Fruit fly (Drosophila melanogaster) whole organism, embryonic: ENCODE results near the gene Bet1.
A peak's percentile ranks its signal among the peaks of the same experiment; 100 is the strongest.

Source experiments
- BEAF-32 ChIP-seq: fragments of 200-800 bp; sonication (Bioruptor generic); optimal IDR thresholded peaks from 3 replicates; lab custom pipeline; 2017; ENCODE audit warnings: missing biosample characterization, missing genetic modification characterization, mild to moderate bottlenecking, moderate library complexity, missing genetic modification reagents
- Bgb ChIP-seq: fragments of 200-800 bp; sonication (Bioruptor generic); IDR thresholded peaks from 2 replicates; pipeline ENCODE4 v1.3.6; 2022; ENCODE audit warnings: missing biosample characterization, missing genetic modification characterization; ENCODE audit not compliant: partially characterized antibody
- Blimp-1 ChIP-seq: fragments of 200-800 bp; sonication (Bioruptor generic); optimal IDR thresholded peaks from 3 replicates; lab custom pipeline; 2018; ENCODE audit warnings: missing biosample characterization, missing genetic modification characterization, mild to moderate bottlenecking, moderate library complexity, missing genetic modification reagents
- CG1024 ChIP-seq: fragments of 200-800 bp; sonication (Bioruptor generic); IDR thresholded peaks from 2 replicates; pipeline ENCODE4 v1.3.6; 2022; ENCODE audit warnings: missing biosample characterization, missing genetic modification characterization
- CG11093 ChIP-seq: fragments of 200-800 bp; sonication (Bioruptor generic); IDR thresholded peaks from 3 replicates; pipeline ENCODE4 v1.3.6; 2022; ENCODE audit warnings: missing biosample characterization, missing genetic modification characterization
- CG14441 ChIP-seq: fragments of 200-800 bp; sonication (Bioruptor generic); IDR thresholded peaks from 2 replicates; pipeline ENCODE4 v1.3.6; 2022; ENCODE audit warnings: missing biosample characterization, missing genetic modification characterization
- CG18262 ChIP-seq: fragments of 200-800 bp; optimal IDR thresholded peaks from 3 replicates; lab custom pipeline; 2019; ENCODE audit warnings: missing biosample characterization, mild to moderate bottlenecking, missing genetic modification characterization, moderate library complexity
- CG2889 ChIP-seq: fragments of 200-800 bp; sonication (Bioruptor generic); IDR thresholded peaks from 3 replicates; pipeline ENCODE4 v1.3.6; 2022; ENCODE audit warnings: missing biosample characterization, missing genetic modification characterization
- CG3163 ChIP-seq: fragments of 200-800 bp; sonication (Bioruptor generic); optimal IDR thresholded peaks from 3 replicates; lab custom pipeline; 2016; ENCODE audit warnings: missing biosample characterization, missing genetic modification characterization
- CG32532 ChIP-seq: fragments of 200-800 bp; sonication (Bioruptor generic); IDR thresholded peaks from 2 replicates; pipeline ENCODE4 v1.3.6; 2022; ENCODE audit warnings: missing biosample characterization, missing genetic modification characterization
- CG32767 ChIP-seq: fragments of 200-800 bp; sonication (Bioruptor generic); IDR thresholded peaks from 2 replicates; pipeline ENCODE4 v1.3.6; 2022; ENCODE audit warnings: missing biosample characterization, missing genetic modification characterization
- CG34224 ChIP-seq: fragments of 200-800 bp; sonication (Bioruptor generic); IDR thresholded peaks from 3 replicates; pipeline ENCODE4 v1.3.6; 2022; ENCODE audit warnings: missing biosample characterization, missing genetic modification characterization; ENCODE audit not compliant: partially characterized antibody
- CG3838 ChIP-seq: fragments of 200-800 bp; sonication (Bioruptor generic); optimal IDR thresholded peaks from 3 replicates; lab custom pipeline; 2016; ENCODE audit warnings: missing biosample characterization, missing genetic modification characterization
- CG4707 ChIP-seq: fragments of 200-800 bp; sonication (Bioruptor generic); optimal IDR thresholded peaks from 2 replicates; lab custom pipeline; 2018; ENCODE audit warnings: missing biosample characterization, mild to moderate bottlenecking, missing genetic modification characterization, moderate library complexity
- CG7556 ChIP-seq: fragments of 200-800 bp; sonication (Bioruptor generic); optimal IDR thresholded peaks from 2 replicates; lab custom pipeline; 2017; ENCODE audit warnings: missing biosample characterization, mild to moderate bottlenecking, missing genetic modification characterization
- CG8089 ChIP-seq: fragments of 200-800 bp; sonication (Bioruptor generic); optimal IDR thresholded peaks from 3 replicates; lab custom pipeline; 2016; ENCODE audit warnings: missing biosample characterization, missing genetic modification characterization
- CG8388 ChIP-seq: fragments of 200-800 bp; sonication (Bioruptor generic); optimal IDR thresholded peaks from 2 replicates; lab custom pipeline; 2019; ENCODE audit warnings: missing biosample characterization, mild to moderate bottlenecking, missing genetic modification characterization, moderate library complexity
- CG8765 ChIP-seq: fragments of 200-800 bp; sonication (Bioruptor generic); IDR thresholded peaks from 2 replicates; pipeline ENCODE4 v1.3.6; 2022; ENCODE audit warnings: missing biosample characterization, missing genetic modification characterization
- CG9215 ChIP-seq: fragments of 200-800 bp; sonication (Bioruptor generic); IDR thresholded peaks from 2 replicates; pipeline ENCODE4 v1.3.6; 2022; ENCODE audit warnings: missing biosample characterization, missing genetic modification characterization
- CG9437 ChIP-seq: fragments of 200-800 bp; sonication (Bioruptor generic); optimal IDR thresholded peaks from 2 replicates; lab custom pipeline; 2018; ENCODE audit warnings: missing biosample characterization, mild to moderate bottlenecking, missing genetic modification characterization
- Dad ChIP-seq: fragments of 200-800 bp; sonication (Bioruptor generic); optimal IDR thresholded peaks from 3 replicates; lab custom pipeline; 2016; ENCODE audit warnings: missing biosample characterization, missing genetic modification characterization
- Dek ChIP-seq: fragments of 200-800 bp; sonication (Bioruptor generic); optimal IDR thresholded peaks from 3 replicates; lab custom pipeline; 2019; ENCODE audit warnings: missing biosample characterization, mild to moderate bottlenecking, missing genetic modification characterization, moderate library complexity
- Dll ChIP-seq: fragments of 200-800 bp; sonication (Bioruptor generic); IDR thresholded peaks from 4 replicates; pipeline ENCODE4 v1.3.6; 2022; ENCODE audit warnings: missing biosample characterization, missing genetic modification characterization; ENCODE audit not compliant: partially characterized antibody
- Eip74EF ChIP-seq, 2 experiments: fragments of 200-800 bp in 1 of 2; fragments of >200 bp in 1 of 2; sonication (Bioruptor generic) in 1 of 2; optimal IDR thresholded peaks; 2 replicates each; lab custom pipeline; 2017 to 2019; ENCODE audit warnings: missing biosample characterization in 2 of 2, missing genetic modification characterization in 2 of 2, mild to moderate bottlenecking in 1 of 2, moderate library complexity in 1 of 2
- Fer3 ChIP-seq: fragments of 200-800 bp; sonication (Bioruptor generic); optimal IDR thresholded peaks from 2 replicates; lab custom pipeline; 2018; ENCODE audit warnings: missing biosample characterization, mild to moderate bottlenecking, missing genetic modification characterization, moderate library complexity
- H15 ChIP-seq: fragments of 200-800 bp; sonication (Bioruptor generic); IDR thresholded peaks from 3 replicates; pipeline ENCODE4 v1.3.6; 2022; ENCODE audit warnings: missing biosample characterization, missing genetic modification characterization
- HLH3B ChIP-seq: fragments of 200-800 bp; sonication (Bioruptor generic); IDR thresholded peaks from 2 replicates; pipeline ENCODE4 v1.3.6; 2022; ENCODE audit warnings: missing biosample characterization, missing genetic modification characterization
- Hey ChIP-seq: fragments of 200-800 bp; sonication (Bioruptor generic); optimal IDR thresholded peaks from 3 replicates; lab custom pipeline; 2018; ENCODE audit warnings: missing biosample characterization, mild to moderate bottlenecking, missing genetic modification characterization
- Hr51 ChIP-seq, 2 experiments: fragments of 200-800 bp; sonication (Bioruptor generic); optimal IDR thresholded peaks; 2 replicates in 1 of 2; 3 replicates in 1 of 2; lab custom pipeline; 2016 to 2018; ENCODE audit warnings: missing biosample characterization in 2 of 2, missing genetic modification characterization in 2 of 2, mild to moderate bottlenecking in 1 of 2, moderate library complexity in 1 of 2
- MTF-1 ChIP-seq: fragments of 200-800 bp; sonication (Bioruptor generic); optimal IDR thresholded peaks from 2 replicates; lab custom pipeline; 2018; ENCODE audit warnings: missing biosample characterization, mild to moderate bottlenecking, missing genetic modification characterization, borderline replicate concordance
- Max ChIP-seq: fragments of 200-800 bp; sonication (Bioruptor generic); optimal IDR thresholded peaks from 2 replicates; lab custom pipeline; 2016; ENCODE audit warnings: missing biosample characterization, mild to moderate bottlenecking, missing genetic modification characterization
- NK7.1 ChIP-seq: fragments of 200-800 bp; sonication (Bioruptor generic); optimal IDR thresholded peaks from 3 replicates; lab custom pipeline; 2016; ENCODE audit warnings: missing biosample characterization, missing genetic modification characterization
- Rx ChIP-seq: fragments of 200-800 bp; sonication (Bioruptor generic); IDR thresholded peaks from 2 replicates; pipeline ENCODE4 v1.3.6; 2022; ENCODE audit warnings: missing biosample characterization, missing genetic modification characterization
- aop ChIP-seq: fragments of 200-800 bp; sonication (Bioruptor generic); IDR thresholded peaks from 2 replicates; pipeline ENCODE4 v1.3.6; 2022; ENCODE audit warnings: missing biosample characterization, missing genetic modification characterization
- ap ChIP-seq: fragments of 200-800 bp; sonication (Bioruptor generic); IDR thresholded peaks from 2 replicates; pipeline ENCODE4 v1.3.6; 2022; ENCODE audit warnings: missing biosample characterization, missing genetic modification characterization
- crc ChIP-seq: fragments of 200-800 bp; sonication (Bioruptor generic); optimal IDR thresholded peaks from 2 replicates; lab custom pipeline; 2016; ENCODE audit warnings: missing biosample characterization, missing genetic modification characterization
- ftz-f1 ChIP-seq: fragments of 200-800 bp; sonication (Bioruptor generic); optimal IDR thresholded peaks from 2 replicates; lab custom pipeline; 2016; ENCODE audit warnings: missing biosample characterization, missing genetic modification characterization
- grn ChIP-seq: fragments of 200-800 bp; sonication (Bioruptor generic); optimal IDR thresholded peaks from 3 replicates; lab custom pipeline; 2017; ENCODE audit warnings: missing biosample characterization, missing genetic modification characterization
- jumu ChIP-seq: fragments of 200-800 bp; sonication (Bioruptor generic); optimal IDR thresholded peaks from 3 replicates; lab custom pipeline; 2016; ENCODE audit warnings: missing biosample characterization, missing genetic modification characterization
- lbe ChIP-seq: fragments of 200-800 bp; sonication (Bioruptor generic); optimal IDR thresholded peaks from 2 replicates; lab custom pipeline; 2016; ENCODE audit warnings: missing biosample characterization, mild to moderate bottlenecking, missing genetic modification characterization
- lov ChIP-seq, 2 experiments: fragments of 200-800 bp in 1 of 2; fragments of >200 bp in 1 of 2; sonication (Bioruptor generic) in 1 of 2; IDR thresholded peaks in 1 of 2; optimal IDR thresholded peaks in 1 of 2; 2 replicates in 1 of 2; 3 replicates in 1 of 2; pipeline versions ENCODE4 v1.3.6 to Lab custom; 2017 to 2022; ENCODE audit warnings: missing biosample characterization in 1 of 2, missing genetic modification characterization in 1 of 2
- ro ChIP-seq: fragments of 200-800 bp; sonication (Bioruptor generic); IDR thresholded peaks from 2 replicates; pipeline ENCODE4 v1.3.6; 2022; ENCODE audit warnings: missing biosample characterization, missing genetic modification characterization
- schlank ChIP-seq: fragments of 200-800 bp; sonication (Bioruptor generic); optimal IDR thresholded peaks from 2 replicates; lab custom pipeline; 2018; ENCODE audit warnings: missing biosample characterization, mild to moderate bottlenecking, missing genetic modification characterization
- sens ChIP-seq: fragments of 200-800 bp; sonication (Bioruptor generic); peaks from one replicate; lab custom pipeline; 2016; ENCODE audit warnings: missing biosample characterization, missing genetic modification characterization
- sens-2 ChIP-seq: fragments of 200-800 bp; sonication (Bioruptor generic); IDR thresholded peaks from 2 replicates; pipeline ENCODE4 v1.3.6; 2022; ENCODE audit warnings: missing biosample characterization, missing genetic modification characterization
- sim ChIP-seq: fragments of 200-800 bp; sonication (Bioruptor generic); IDR thresholded peaks from 2 replicates; pipeline ENCODE4 v1.3.6; 2022; ENCODE audit warnings: missing biosample characterization, missing genetic modification characterization
- sisA ChIP-seq: fragments of 200-800 bp; sonication (Bioruptor generic); IDR thresholded peaks from 2 replicates; pipeline ENCODE4 v1.3.6; 2022; ENCODE audit warnings: missing biosample characterization, missing genetic modification characterization
- sob ChIP-seq: fragments of 200-800 bp; sonication (Bioruptor generic); IDR thresholded peaks from 2 replicates; pipeline ENCODE4 v1.3.6; 2022; ENCODE audit warnings: missing biosample characterization, missing genetic modification characterization
- sr ChIP-seq: fragments of 200-800 bp; sonication (Bioruptor generic); IDR thresholded peaks from 3 replicates; pipeline ENCODE4 v1.3.6; 2022; ENCODE audit warnings: missing biosample characterization, missing genetic modification characterization
- zen ChIP-seq: fragments of 200-800 bp; sonication (Bioruptor generic); optimal IDR thresholded peaks from 3 replicates; lab custom pipeline; 2018; ENCODE audit warnings: missing biosample characterization, mild to moderate bottlenecking, missing genetic modification characterization, moderate library complexity

Gene Bet1

dm6 chr3L:19264141-19264487 lies 2.9 kb downstream of the Bet1 start, which contains the start of gene Max (continued):
- TF ChIP-seq CG2889 (GFP tag; lab: Robert Waterston, UW), result peak; percentile 54; the same call in 1 of the 3 replicates
- TF ChIP-seq CG34224 (GFP tag; lab: Robert Waterston, UW), result no peak
- peak; percentile 76 for TF ChIP-seq H15 (GFP tag; lab: Robert Waterston, UW)
- TF ChIP-seq CG7556 (GFP tag; lab: Kevin White, UChicago), result peak; percentile 13
- no peak for TF ChIP-seq Hey (tag; lab: Kevin White, UChicago)
- TF ChIP-seq schlank (tag; lab: Kevin White, UChicago), result peak; percentile 41
- TF ChIP-seq Dad, result no peak
- TF ChIP-seq Eip74EF (GFP tag; optimal IDR thresholded peaks at IDR 0.05; lab: Kevin White, UChicago), result no peak
- 0 out of 2 replicates have a peak, but pooled peaks have one; percentile 20 for TF ChIP-seq sens-2 (GFP tag; lab: Robert Waterston, UW)
- TF ChIP-seq CG8388 (GFP tag; lab: Kevin White, UChicago), result peak; percentile 58
- TF ChIP-seq CG9215 (GFP tag; lab: Robert Waterston, UW), result peak; percentile 34
- no peak for TF ChIP-seq CG8089 (GFP tag; lab: Kevin White, UChicago)
- TF ChIP-seq Bgb, result no peak
- peak; percentile 92 for TF ChIP-seq Max (GFP tag; lab: Kevin White, UChicago)
- peak; percentile 77 for TF ChIP-seq sob
- no peak for TF ChIP-seq grn (GFP tag; lab: Kevin White, UChicago)
- TF ChIP-seq CG1024 (GFP tag; lab: Robert Waterston, UW), result peak; percentile 36; the same call in 1 of the 2 replicates
- no peak for TF ChIP-seq NK7.1 (GFP tag; lab: Kevin White, UChicago)
- TF ChIP-seq Rx (GFP tag; lab: Robert Waterston, UW), result peak; percentile 53
- TF ChIP-seq crc, result no peak
- 0 out of 3 replicates have a peak, but pooled peaks have one; percentile 32 for TF ChIP-seq CG11093 (GFP tag; lab: Robert Waterston, UW)
- peak; percentile 18; the same call in 1 of the 2 replicates for TF ChIP-seq aop (GFP tag; lab: Robert Waterston, UW)
- no peak for TF ChIP-seq ro (GFP tag; lab: Robert Waterston, UW)
- no peak for TF ChIP-seq CG4707 (GFP tag; lab: Kevin White, UChicago)
- no peak for TF ChIP-seq CG8765
- TF ChIP-seq sens (GFP tag; lab: Kevin White, UChicago), result peak; percentile 63
- TF ChIP-seq Blimp-1 (GFP tag; lab: Kevin White, UChicago), result peak; percentile 70
- TF ChIP-seq Dll, result 0 out of 4 replicates have a peak, but pooled peaks have one; percentile 39
- peak; percentile 42 for TF ChIP-seq sisA (GFP tag; lab: Robert Waterston, UW)
- TF ChIP-seq lbe (GFP tag; lab: Kevin White, UChicago), result peak; percentile 37
- peak; percentile 76 for TF ChIP-seq CG32767 (GFP tag; lab: Robert Waterston, UW)
- TF ChIP-seq Hr51 (GFP tag; optimal IDR thresholded peaks at IDR 0.05; lab: Kevin White, UChicago), result peak in 1 of 2 experiments; percentile 82
- TF ChIP-seq ap (GFP tag; lab: Robert Waterston, UW), result peak; percentile 48
- TF ChIP-seq Dek (tag; lab: Kevin White, UChicago), result peak; percentile 66
- TF ChIP-seq Fer3 (tag; lab: Kevin White, UChicago), result peak; percentile 74
- peak; percentile 12 for TF ChIP-seq ftz-f1 (GFP tag; lab: Kevin White, UChicago)
- no peak for TF ChIP-seq CG3163 (GFP tag; lab: Kevin White, UChicago)
- TF ChIP-seq BEAF-32 (GFP tag; lab: Kevin White, UChicago), result peak; percentile 42
- TF ChIP-seq CG3838 (GFP tag; lab: Kevin White, UChicago), result peak; percentile 7
- TF ChIP-seq sim (GFP tag; lab: Robert Waterston, UW), result peak; percentile 51; the same call in 1 of the 2 replicates
- no peak for TF ChIP-seq lov (optimal IDR thresholded peaks at IDR 0.05; lab: Kevin White, UChicago)
- 0 out of 3 replicates have a peak, but pooled peaks have one; percentile 32 for TF ChIP-seq lov (GFP tag; IDR thresholded peaks at IDR 0.05; lab: Robert Waterston, UW)
- peak; percentile 84 for TF ChIP-seq CG32532
- TF ChIP-seq CG18262, result peak; percentile 72
- TF ChIP-seq HLH3B (GFP tag; lab: Robert Waterston, UW), result peak; percentile 74
- TF ChIP-seq zen (tag; lab: Kevin White, UChicago), result peak; percentile 45
- peak; percentile 5 for TF ChIP-seq MTF-1
- no peak for TF ChIP-seq sr (GFP tag; lab: Robert Waterston, UW)
- TF ChIP-seq jumu, result no peak
- TF ChIP-seq CG9437 (GFP tag; lab: Kevin White, UChicago), result peak; percentile 88
- peak; percentile 76 for TF ChIP-seq CG14441
